Worm (Caenorhabditis elegans) whole organism, L4 larva: Measurements from ENCODE around the gene athp-3.

Source experiments
- Y5F2A.4 ChIP-seq: fragments of 200-800 bp; sonication (Bioruptor generic); optimal IDR thresholded peaks from 2 replicates; lab custom pipeline; 2018; ENCODE audit warnings: mild to moderate bottlenecking, missing genetic modification characterization, missing compliant biosample characterization
- ama-1 ChIP-seq: fragments of 150-350 bp; optimal IDR thresholded peaks from 2 replicates; lab custom pipeline; 2014; ENCODE audit warnings: inconsistent platforms, mixed read lengths
- ceh-20 ChIP-seq: fragments of 200-800 bp; sonication (Bioruptor generic); IDR thresholded peaks from 2 replicates; pipeline ENCODE4 v1.3.6; 2022; ENCODE audit warnings: missing genetic modification reagents, missing genetic modification characterization, missing compliant biosample characterization
- ces-1 ChIP-seq: fragments of 150-350 bp; sonication (generic microtip); optimal IDR thresholded peaks from 4 replicates; lab custom pipeline; 2014; ENCODE audit warnings: missing biosample characterization, missing genetic modification reagents, missing genetic modification characterization
- mdt-29 ChIP-seq: fragments of 200-800 bp; sonication (Bioruptor generic); IDR thresholded peaks from 2 replicates; pipeline ENCODE4 v1.3.6; 2022; ENCODE audit warnings: missing genetic modification reagents, missing genetic modification characterization, missing compliant biosample characterization
- mep-1 ChIP-seq: fragments of 150-350 bp; sonication (generic microtip); optimal IDR thresholded peaks from 3 replicates; lab custom pipeline; 2014; ENCODE audit warnings: missing biosample characterization, missing genetic modification characterization
- nhr-237 ChIP-seq: sonication (generic microtip); optimal IDR thresholded peaks from 2 replicates; lab custom pipeline; 2017; ENCODE audit warnings: missing biosample characterization, missing genetic modification characterization
- nhr-42 ChIP-seq: fragments of 200-800 bp; sonication (Bioruptor generic); IDR thresholded peaks from 2 replicates; pipeline ENCODE4 v1.3.6; 2022; ENCODE audit warnings: missing genetic modification characterization, missing compliant biosample characterization
- pha-4 ChIP-seq, 2 experiments: fragments of 150-350 bp in 1 of 2; fragments of 200-800 bp in 1 of 2; sonication (Bioruptor generic) in 1 of 2; IDR thresholded peaks in 1 of 2; optimal IDR thresholded peaks in 1 of 2; 2 replicates each; pipeline versions ENCODE4 v1.3.6 to Lab custom; 2014 to 2022; ENCODE audit warnings: missing genetic modification characterization in 2 of 2, missing genetic modification reagents in 2 of 2, missing biosample characterization in 1 of 2, missing compliant biosample characterization in 1 of 2
- sdz-12 ChIP-seq: fragments of 200-800 bp; sonication (Bioruptor generic); optimal IDR thresholded peaks from 2 replicates; lab custom pipeline; 2018; ENCODE audit warnings: mild to moderate bottlenecking, missing genetic modification characterization, missing compliant biosample characterization
- unc-130 ChIP-seq: sonication (generic microtip); optimal IDR thresholded peaks from 2 replicates; lab custom pipeline; 2016; ENCODE audit warnings: missing genetic modification reagents, missing genetic modification characterization, missing compliant biosample characterization

DNA sequence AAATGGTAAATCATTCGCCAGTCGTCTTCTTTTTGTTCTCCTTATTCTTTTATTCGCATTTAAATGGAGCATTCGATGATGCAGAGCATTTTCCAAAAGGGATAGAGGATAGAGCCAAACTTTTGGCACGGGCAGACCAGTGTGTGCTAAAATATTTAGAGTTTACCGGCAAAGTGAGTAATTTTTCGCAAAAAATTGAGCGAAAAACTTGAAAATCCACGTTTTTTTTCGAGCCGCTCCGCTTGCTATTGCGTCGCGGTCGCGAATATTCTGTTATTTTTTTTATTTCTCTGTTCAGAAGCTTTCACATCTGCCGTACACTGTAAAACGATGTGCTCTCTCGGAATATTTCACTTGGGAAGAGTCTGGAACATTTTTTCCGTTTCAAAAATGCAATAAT, 40.7 kb upstream of the athp-3 start, which contains the start of gene Y116A8C.43:
- TF ChIP-seq mep-1 (tag; lab: Kevin White, UChicago) (no peak), ama-1 (lab: Kevin White, UChicago) (peak; percentile 84), nhr-237 (tag; lab: Kevin White, UChicago) (no peak), Y5F2A.4 (GFP tag; lab: Kevin White, UChicago) (no peak), sdz-12 (GFP tag; lab: Kevin White, UChicago) (no peak), mdt-29 (GFP tag; lab: Robert Waterston, UW) (no peak), nhr-42 (GFP tag; lab: Robert Waterston, UW) (no peak), unc-130 (GFP tag; lab: Kevin White, UChicago) (peak; percentile 56), ces-1 (GFP tag; lab: Kevin White, UChicago) (no peak), pha-4 (GFP tag; IDR thresholded peaks at IDR 0.05; lab: Robert Waterston, UW) (no peak), pha-4 (tag; optimal IDR thresholded peaks at IDR 0.05; lab: Kevin White, UChicago) (no peak), ceh-20 (GFP tag; lab: Robert Waterston, UW) (no peak)
